Worm (Caenorhabditis elegans) whole organism, mixed stage, embryonic: ENCODE measurements around the gene F14B8.5.

Source experiments
- M03D4.4 ChIP-seq: sonication (generic microtip); optimal IDR thresholded peaks from 2 replicates; lab custom pipeline; 2017; ENCODE audit warnings: mild to moderate bottlenecking, missing genetic modification characterization, missing compliant biosample characterization
- bed-3 ChIP-seq: fragments of 200-800 bp; sonication (Bioruptor generic); optimal IDR thresholded peaks from 3 replicates; lab custom pipeline; 2018; ENCODE audit warnings: mild to moderate bottlenecking, missing genetic modification characterization, moderate library complexity, missing compliant biosample characterization
- blmp-1 ChIP-seq: fragments of 150-350 bp; optimal IDR thresholded peaks from 2 replicates; lab custom pipeline; 2014; ENCODE audit warnings: missing biosample characterization, missing genetic modification characterization
- ceh-39 ChIP-seq: fragments of 150-350 bp; optimal IDR thresholded peaks from 2 replicates; lab custom pipeline; 2014; ENCODE audit warnings: missing biosample characterization, missing genetic modification characterization
- ceh-43 ChIP-seq: fragments of 200-800 bp; sonication (Bioruptor generic); optimal IDR thresholded peaks from 2 replicates; lab custom pipeline; 2018; ENCODE audit warnings: mild to moderate bottlenecking, missing genetic modification characterization, moderate library complexity, missing compliant biosample characterization
- ces-1 ChIP-seq: fragments of 150-350 bp; optimal IDR thresholded peaks from 2 replicates; lab custom pipeline; 2014; ENCODE audit warnings: missing biosample characterization, missing genetic modification reagents, missing genetic modification characterization
- cnd-1 ChIP-seq: fragments of 200-800 bp; sonication (Bioruptor generic); optimal IDR thresholded peaks from 2 replicates; lab custom pipeline; 2018; ENCODE audit warnings: mild to moderate bottlenecking, missing genetic modification characterization, missing compliant biosample characterization
- drap-1 ChIP-seq: fragments of 200-800 bp; sonication (Bioruptor generic); optimal IDR thresholded peaks from 3 replicates; lab custom pipeline; 2018; ENCODE audit warnings: mild to moderate bottlenecking, missing genetic modification characterization, missing compliant biosample characterization
- elt-1 ChIP-seq: sonication (generic microtip); optimal IDR thresholded peaks from 2 replicates; lab custom pipeline; 2017; ENCODE audit warnings: missing genetic modification characterization, mild to moderate bottlenecking, missing compliant biosample characterization, antibody characterized with exemption, moderate library complexity, borderline replicate concordance; ENCODE audit not compliant: insufficient read depth
- elt-3 ChIP-seq: fragments of 150-350 bp; optimal IDR thresholded peaks from 2 replicates; lab custom pipeline; 2014; ENCODE audit warnings: missing biosample characterization, missing genetic modification characterization
- ham-2 ChIP-seq: fragments of 200-800 bp; sonication (Bioruptor generic); optimal IDR thresholded peaks from 2 replicates; lab custom pipeline; 2018; ENCODE audit warnings: mild to moderate bottlenecking, missing genetic modification characterization, missing compliant biosample characterization
- hlh-1 ChIP-seq: fragments of 150-350 bp; optimal IDR thresholded peaks from 2 replicates; lab custom pipeline; 2014; ENCODE audit warnings: missing biosample characterization, missing genetic modification reagents, missing genetic modification characterization
- lin-13 ChIP-seq: fragments of 150-350 bp; optimal IDR thresholded peaks from 2 replicates; lab custom pipeline; 2014; ENCODE audit warnings: missing biosample characterization, missing genetic modification characterization
- lin-32 ChIP-seq: fragments of 200-800 bp; sonication (Bioruptor generic); optimal IDR thresholded peaks from 2 replicates; lab custom pipeline; 2018; ENCODE audit warnings: mild to moderate bottlenecking, missing genetic modification characterization, missing compliant biosample characterization
- mab-5 ChIP-seq: fragments of 150-350 bp; optimal IDR thresholded peaks from 2 replicates; lab custom pipeline; 2014; ENCODE audit warnings: missing biosample characterization, missing genetic modification characterization
- mep-1 ChIP-seq: fragments of 150-350 bp; optimal IDR thresholded peaks from 2 replicates; lab custom pipeline; 2017; ENCODE audit warnings: missing biosample characterization, missing genetic modification reagents, missing genetic modification characterization, inconsistent platforms
- mls-2 ChIP-seq: sonication (generic microtip); optimal IDR thresholded peaks from 2 replicates; lab custom pipeline; 2016; ENCODE audit warnings: mild to moderate bottlenecking, missing genetic modification characterization, moderate library complexity, missing compliant biosample characterization
- nhr-12 ChIP-seq: fragments of 150-350 bp; optimal IDR thresholded peaks from 2 replicates; lab custom pipeline; 2014; ENCODE audit warnings: missing biosample characterization, missing genetic modification characterization
- nhr-2 ChIP-seq: fragments of 150-350 bp; optimal IDR thresholded peaks from 2 replicates; lab custom pipeline; 2014; ENCODE audit warnings: missing biosample characterization, missing genetic modification characterization
- nhr-237 ChIP-seq: fragments of 150-350 bp; optimal IDR thresholded peaks from 2 replicates; lab custom pipeline; 2014; ENCODE audit warnings: missing biosample characterization, missing genetic modification characterization
- nhr-28 ChIP-seq: fragments of 150-350 bp; optimal IDR thresholded peaks from 2 replicates; lab custom pipeline; 2014; ENCODE audit warnings: missing biosample characterization, missing genetic modification characterization
- nhr-76 ChIP-seq: sonication (generic microtip); optimal IDR thresholded peaks from 2 replicates; lab custom pipeline; 2017; ENCODE audit warnings: missing biosample characterization, missing genetic modification characterization
- sem-2 ChIP-seq: fragments of 200-800 bp; sonication (Bioruptor generic); optimal IDR thresholded peaks from 2 replicates; lab custom pipeline; 2018; ENCODE audit warnings: mild to moderate bottlenecking, missing genetic modification characterization, missing compliant biosample characterization
- snpc-4 ChIP-seq: fragments of 150-350 bp; optimal IDR thresholded peaks from 2 replicates; lab custom pipeline; 2014; ENCODE audit warnings: missing biosample characterization, missing genetic modification characterization
- tbx-8 ChIP-seq: fragments of 200-800 bp; sonication (Bioruptor generic); optimal IDR thresholded peaks from 2 replicates; lab custom pipeline; 2018; ENCODE audit warnings: mild to moderate bottlenecking, missing genetic modification characterization, moderate library complexity, missing compliant biosample characterization
- unc-120 ChIP-seq: sonication (generic microtip); optimal IDR thresholded peaks from 2 replicates; lab custom pipeline; 2017; ENCODE audit warnings: missing genetic modification characterization, missing compliant biosample characterization; ENCODE audit not compliant: poor library complexity, severe bottlenecking
- unc-39 ChIP-seq: fragments of 150-350 bp; optimal IDR thresholded peaks from 2 replicates; lab custom pipeline; 2014; ENCODE audit warnings: missing biosample characterization, missing genetic modification characterization
- unc-62 ChIP-seq: fragments of 150-350 bp; optimal IDR thresholded peaks from 2 replicates; lab custom pipeline; 2014; ENCODE audit warnings: missing biosample characterization, missing genetic modification reagents, missing genetic modification characterization
- zip-8 ChIP-seq: fragments of 150-350 bp; optimal IDR thresholded peaks from 2 replicates; lab custom pipeline; 2014; ENCODE audit warnings: missing biosample characterization, missing genetic modification characterization
- ztf-11 ChIP-seq: fragments of 150-350 bp; optimal IDR thresholded peaks from 2 replicates; lab custom pipeline; 2014; ENCODE audit warnings: missing biosample characterization, missing genetic modification characterization

Gene F14B8.5

DNA sequence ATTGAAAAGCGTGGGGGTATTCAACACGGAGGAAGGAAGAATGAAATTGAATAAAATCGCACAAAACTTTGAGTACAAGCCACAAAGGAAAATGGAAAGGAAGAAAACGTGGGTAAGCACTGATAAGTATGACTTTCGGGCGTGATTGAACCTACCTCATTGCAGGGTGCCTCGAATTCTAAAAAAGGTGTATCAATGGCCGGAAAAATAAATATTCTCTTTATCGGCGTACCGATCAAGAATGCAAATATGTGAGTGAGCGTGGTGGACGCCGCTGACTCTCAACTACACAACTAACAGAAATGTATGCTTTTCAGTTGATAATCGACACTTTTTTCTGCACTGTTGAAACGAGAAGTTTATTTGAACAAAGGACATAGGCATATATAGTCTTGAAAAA is 4.0 kb downstream of the F14B8.5 start, which contains the start of gene otpl-3:
TSS of gene otpl-3 (minus strand) at position 304 of the 400 bp plus-strand sequence.
- TF ChIP-seq M03D4.4 (tag; lab: Kevin White, UChicago): no peak
- TF ChIP-seq unc-39 (tag; lab: Kevin White, UChicago): no peak
- no peak for TF ChIP-seq ces-1 (GFP tag; lab: Kevin White, UChicago)
- no peak for TF ChIP-seq nhr-12

DNA sequence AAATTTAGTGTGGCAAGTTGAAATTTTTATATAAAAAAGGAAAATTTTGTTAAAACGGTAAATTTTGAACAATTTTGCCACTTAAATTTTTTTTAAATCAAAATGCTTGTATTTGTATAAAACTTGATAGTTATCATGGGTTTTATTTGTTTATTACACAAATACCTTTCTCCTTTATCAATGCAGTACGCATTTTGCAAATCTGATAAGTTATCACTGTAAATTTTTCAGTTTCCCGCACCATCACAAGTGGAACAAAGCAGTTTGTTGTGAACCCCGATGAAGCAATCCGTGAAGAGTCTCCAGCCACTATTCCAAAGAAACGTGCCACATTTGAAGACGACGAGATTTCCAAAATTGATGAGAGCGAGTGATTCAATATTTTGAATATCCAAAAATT is 8.4 kb downstream of the F14B8.5 start:
- TF ChIP-seq nhr-237 (no peak), unc-39 (tag; lab: Kevin White, UChicago) (no peak), bed-3 (GFP tag; lab: Kevin White, UChicago) (no peak), lin-13 (tag; lab: Kevin White, UChicago) (no peak), sem-2 (GFP tag; lab: Kevin White, UChicago) (no peak), M03D4.4 (tag; lab: Kevin White, UChicago) (no peak), ceh-39 (tag; lab: Kevin White, UChicago) (no peak), zip-8 (tag; lab: Kevin White, UChicago) (no peak), nhr-76 (tag; lab: Kevin White, UChicago) (no peak), nhr-28 (no peak), blmp-1 (tag; lab: Kevin White, UChicago) (no peak), elt-1 (tag; lab: Kevin White, UChicago) (no peak), mep-1 (tag; lab: Kevin White, UChicago) (no peak), elt-3 (tag; lab: Kevin White, UChicago) (no peak), lin-32 (no peak), hlh-1 (tag; lab: Kevin White, UChicago) (no peak)

DNA sequence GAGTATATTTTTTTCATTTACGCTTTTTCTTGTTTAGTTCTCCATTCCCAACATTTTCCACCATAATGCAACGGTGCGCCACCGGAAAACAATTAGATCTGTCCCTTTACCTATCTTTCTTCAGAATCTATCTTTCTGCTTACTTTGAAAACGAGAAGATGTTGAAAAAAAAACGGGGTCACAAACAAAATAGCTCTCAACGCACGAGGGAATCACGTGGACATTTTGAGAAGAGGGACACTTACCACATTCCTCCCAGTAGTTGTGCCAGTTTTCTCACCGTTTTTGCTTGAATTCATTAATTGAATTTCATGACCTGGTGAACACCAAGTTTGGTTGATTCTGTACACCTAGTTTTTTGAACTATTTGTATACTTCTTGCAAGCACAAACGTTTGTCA is 12.4 kb downstream of the F14B8.5 start:
- TF ChIP-seq ces-1 (GFP tag; lab: Kevin White, UChicago): no peak
- no peak for TF ChIP-seq snpc-4 (tag; lab: Kevin White, UChicago)
- TF ChIP-seq tbx-8: no peak
- TF ChIP-seq nhr-2 (tag; lab: Kevin White, UChicago): no peak
- no peak for TF ChIP-seq sem-2 (GFP tag; lab: Kevin White, UChicago)
- TF ChIP-seq unc-39 (tag; lab: Kevin White, UChicago): no peak
- no peak for TF ChIP-seq nhr-76 (tag; lab: Kevin White, UChicago)
- TF ChIP-seq lin-13 (tag; lab: Kevin White, UChicago): no peak
- TF ChIP-seq drap-1 (GFP tag; lab: Kevin White, UChicago): no peak
- TF ChIP-seq mab-5 (tag; lab: Kevin White, UChicago): no peak
- no peak for TF ChIP-seq blmp-1 (tag; lab: Kevin White, UChicago)
- no peak for TF ChIP-seq elt-1 (tag; lab: Kevin White, UChicago)
- TF ChIP-seq mls-2 (tag; lab: Kevin White, UChicago): no peak
- TF ChIP-seq unc-62 (GFP tag; lab: Kevin White, UChicago): no peak
- TF ChIP-seq ztf-11 (tag; lab: Kevin White, UChicago): no peak
- TF ChIP-seq, all 35 proteins: peak for 0

DNA sequence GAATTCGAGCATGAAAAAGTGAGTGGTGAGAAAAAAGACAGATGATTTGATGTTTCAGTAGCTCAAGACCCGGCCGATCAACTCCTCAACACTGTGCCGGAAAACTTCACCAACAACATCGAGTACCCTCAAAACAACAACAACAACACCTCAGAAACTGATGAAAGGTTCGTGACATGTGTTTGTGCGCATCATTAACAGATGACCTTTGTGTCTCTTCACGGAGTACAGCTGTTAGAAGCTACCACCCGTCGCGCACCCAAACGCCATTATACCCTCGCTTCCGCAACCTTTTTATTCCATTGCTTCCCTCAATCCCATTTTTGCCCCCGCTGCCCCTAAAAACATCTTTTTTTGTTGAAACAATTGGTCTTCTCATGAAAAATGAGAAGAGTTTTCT is 13.2 kb downstream of the F14B8.5 start:
- peak; percentile 95 for TF ChIP-seq hlh-1 (tag; lab: Kevin White, UChicago)
- TF ChIP-seq mep-1 (tag; lab: Kevin White, UChicago): no peak
- TF ChIP-seq nhr-28: no peak
- peak; percentile 11 for TF ChIP-seq nhr-2 (tag; lab: Kevin White, UChicago)

DNA sequence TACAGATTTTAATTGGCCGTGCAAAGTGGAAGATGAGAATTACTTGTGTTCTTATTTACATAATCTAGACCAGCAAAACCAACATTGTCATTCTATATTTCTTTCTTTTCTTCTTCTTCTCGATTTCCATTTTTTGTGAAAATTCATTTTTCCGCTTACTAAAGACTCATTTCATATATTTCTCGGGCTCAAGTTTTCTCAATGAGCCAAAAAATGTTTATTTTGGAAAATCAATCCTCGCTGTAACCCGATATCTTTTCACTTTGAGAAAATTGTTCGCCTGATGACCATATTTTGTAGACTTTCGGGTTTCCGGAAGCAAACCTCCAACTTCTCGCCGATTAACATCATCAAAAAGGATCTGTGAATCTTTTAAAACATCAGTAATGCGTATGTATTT is 14.5 kb downstream of the F14B8.5 start, which contains the start of gene nhx-4:
TSS of gene nhx-4 (plus strand) at position 301 of the 400 bp plus-strand sequence.
- TF ChIP-seq ztf-11 (tag; lab: Kevin White, UChicago): no peak

DNA sequence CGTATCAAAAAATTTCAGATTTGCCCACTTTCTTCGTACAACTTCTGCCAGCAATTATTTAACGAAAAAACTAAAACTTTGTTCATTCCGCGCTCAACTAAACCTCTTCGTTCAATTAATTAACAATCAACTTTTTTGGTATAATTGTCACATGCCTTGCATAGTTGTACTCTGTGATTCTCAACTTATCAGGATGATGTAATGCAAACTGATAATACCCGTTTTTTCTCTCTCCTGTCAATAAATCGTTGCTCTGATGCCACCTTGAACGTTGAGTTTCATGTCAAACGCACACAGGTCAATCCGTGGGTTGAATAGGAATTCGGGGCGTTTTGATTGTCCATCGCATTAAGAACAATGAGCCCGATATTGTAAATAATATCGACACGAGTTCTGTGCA is 22.9 kb downstream of the F14B8.5 start:
- TF ChIP-seq nhr-76 (tag; lab: Kevin White, UChicago) (no peak), nhr-2 (tag; lab: Kevin White, UChicago) (no peak), ceh-43 (GFP tag; lab: Kevin White, UChicago) (no peak), mls-2 (tag; lab: Kevin White, UChicago) (no peak), bed-3 (GFP tag; lab: Kevin White, UChicago) (no peak), sem-2 (GFP tag; lab: Kevin White, UChicago) (no peak), unc-120 (tag; lab: Kevin White, UChicago) (no peak), nhr-237 (no peak), lin-13 (tag; lab: Kevin White, UChicago) (no peak), nhr-12 (no peak), snpc-4 (tag; lab: Kevin White, UChicago) (no peak), ces-1 (GFP tag; lab: Kevin White, UChicago) (no peak), unc-62 (GFP tag; lab: Kevin White, UChicago) (no peak), cnd-1 (no peak), ham-2 (GFP tag; lab: Kevin White, UChicago) (no peak)
- TF ChIP-seq, all 35 proteins: peak for 0
